Fruit fly (Drosophila melanogaster) ovary, adult (tissue): ENCODE data around the gene Kah.

Source experiments
- CG17801 ChIP-seq: fragments of 200-800 bp; optimal IDR thresholded peaks from 2 replicates; lab custom pipeline; 2019; ENCODE audit warnings: missing biosample characterization, mild to moderate bottlenecking, missing genetic modification characterization, moderate library complexity; ENCODE audit not compliant: partially characterized antibody

Kah gene

dm6 chr3L:557294-557693 lies 31.8 kb downstream of the Kah start:
- no peak for TF ChIP-seq CG17801 (GFP tag; lab: Kevin White, UChicago)

dm6 chr3L:555898-556540 lies 33.1 kb downstream of the Kah start:
- no peak for TF ChIP-seq CG17801 (GFP tag; lab: Kevin White, UChicago)

- no peak for TF ChIP-seq CG17801 (GFP tag; lab: Kevin White, UChicago)
Observed at dm6 chr3L:555326-555725, 33.7 kb downstream of the Kah start.

dm6 chr3L:554577-554976 lies 34.5 kb downstream of the Kah start:
- TF ChIP-seq CG17801 (GFP tag; lab: Kevin White, UChicago) = no peak

- TF ChIP-seq CG17801 (GFP tag; lab: Kevin White, UChicago) = peak; percentile 87
Observed at dm6 chr3L:552950-553349, 36.1 kb downstream of the Kah start.

dm6 chr3L:552446-552845 lies 36.6 kb downstream of the Kah start:
- TF ChIP-seq CG17801 (GFP tag; lab: Kevin White, UChicago) = no peak

- TF ChIP-seq CG17801 (GFP tag; lab: Kevin White, UChicago) = no peak
Observed at dm6 chr3L:551844-552243, 37.2 kb downstream of the Kah start.

dm6 chr3L:550828-551094 lies 38.3 kb downstream of the Kah start:
- TF ChIP-seq CG17801 (GFP tag; lab: Kevin White, UChicago) = no peak

- no peak for TF ChIP-seq CG17801 (GFP tag; lab: Kevin White, UChicago)
Observed at dm6 chr3L:550082-550827, 38.8 kb downstream of the Kah start.

dm6 chr3L:548304-549198 lies 40.5 kb downstream of the Kah start:
- TF ChIP-seq CG17801 (GFP tag; lab: Kevin White, UChicago) = peak; percentile 38

- peak; percentile 65 for TF ChIP-seq CG17801 (GFP tag; lab: Kevin White, UChicago)
Observed at dm6 chr3L:546819-547441, 42.1 kb downstream of the Kah start.

- TF ChIP-seq CG17801 (GFP tag; lab: Kevin White, UChicago) = no peak
Observed at dm6 chr3L:545512-546161, 43.4 kb downstream of the Kah start.

dm6 chr3L:544203-544602 lies 44.9 kb downstream of the Kah start:
- no peak for TF ChIP-seq CG17801 (GFP tag; lab: Kevin White, UChicago)

dm6 chr3L:542863-543635 lies 46.0 kb downstream of the Kah start, which contains the start of the genes Cypl and Hipk:
Cypl (minus strand) TSS chr3L:542931.
Hipk (plus strand) TSS chr3L:543060.
- TF ChIP-seq CG17801 (GFP tag; lab: Kevin White, UChicago) = peak; percentile 62
